Worm (Caenorhabditis elegans) whole organism, young adult: ENCODE measurements around the gene nhr-254.

ENCODE experiments used
- C17E4.6 ChIP-seq: fragments of 200-800 bp; sonication (Bioruptor generic); IDR thresholded peaks from 2 replicates; pipeline ENCODE4 v1.3.6; 2022; ENCODE audit warnings: missing genetic modification reagents, missing genetic modification characterization, missing compliant biosample characterization
- ceh-58 ChIP-seq: fragments of 200-800 bp; sonication (Bioruptor generic); IDR thresholded peaks from 2 replicates; pipeline ENCODE4 v1.3.6; 2022; ENCODE audit warnings: missing genetic modification characterization, missing compliant biosample characterization
- ets-4 ChIP-seq: fragments of 200-800 bp; sonication (Bioruptor generic); optimal IDR thresholded peaks from 2 replicates; lab custom pipeline; 2018; ENCODE audit warnings: mild to moderate bottlenecking, missing genetic modification characterization, missing compliant biosample characterization
- fkh-3 ChIP-seq: sonication (generic microtip); optimal IDR thresholded peaks from 2 replicates; lab custom pipeline; 2016; ENCODE audit warnings: mild to moderate bottlenecking, missing genetic modification characterization, missing compliant biosample characterization
- nfya-1 ChIP-seq: sonication (generic microtip); optimal IDR thresholded peaks from 2 replicates; lab custom pipeline; 2017; ENCODE audit warnings: antibody characterized with exemption, missing compliant biosample characterization, missing genetic modification characterization, borderline replicate concordance; ENCODE audit not compliant: insufficient read depth
- nfya-2 ChIP-seq: fragments of 200-800 bp; sonication (Bioruptor generic); IDR thresholded peaks from 2 replicates; pipeline ENCODE4 v1.3.6; 2022; ENCODE audit warnings: missing genetic modification reagents, missing genetic modification characterization, missing compliant biosample characterization

- no peak for TF ChIP-seq nfya-1 (tag; lab: Kevin White, UChicago)
- no peak for TF ChIP-seq fkh-3 (tag; lab: Kevin White, UChicago)
- TF ChIP-seq ceh-58 (GFP tag; lab: Robert Waterston, UW): no peak
- TF ChIP-seq ets-4: no peak
- no peak for TF ChIP-seq nfya-2
- no peak for TF ChIP-seq C17E4.6 (GFP tag; lab: Robert Waterston, UW)
These were observed 35.3 kb upstream of the nhr-254 start for ce11 chrV:356959-357702.
